Worm (Caenorhabditis elegans) whole organism, young adult: Measurements from ENCODE around the gene F43G6.16.

Source experiments
- attf-5 ChIP-seq: fragments of 200-800 bp; sonication (Bioruptor generic); optimal IDR thresholded peaks from 2 replicates; lab custom pipeline; 2018; ENCODE audit warnings: mild to moderate bottlenecking, missing genetic modification characterization, missing compliant biosample characterization
- cebp-2 ChIP-seq: fragments of 200-800 bp; sonication (Bioruptor generic); IDR thresholded peaks from 2 replicates; pipeline ENCODE4 v1.3.6; 2022; ENCODE audit warnings: missing genetic modification characterization, missing compliant biosample characterization
- ceh-58 ChIP-seq: fragments of 200-800 bp; sonication (Bioruptor generic); IDR thresholded peaks from 2 replicates; pipeline ENCODE4 v1.3.6; 2022; ENCODE audit warnings: missing genetic modification characterization, missing compliant biosample characterization
- egrh-3 ChIP-seq: fragments of 200-800 bp; sonication (Bioruptor generic); IDR thresholded peaks from 2 replicates; pipeline ENCODE4 v1.3.6; 2022; ENCODE audit warnings: missing genetic modification reagents, missing genetic modification characterization, missing compliant biosample characterization
- hsf-1 ChIP-seq: fragments of 200-800 bp; sonication (Bioruptor generic); IDR thresholded peaks from 2 replicates; pipeline ENCODE4 v1.3.6; 2022; ENCODE audit warnings: missing genetic modification reagents, missing genetic modification characterization, missing compliant biosample characterization
- nfya-2 ChIP-seq: fragments of 200-800 bp; sonication (Bioruptor generic); IDR thresholded peaks from 2 replicates; pipeline ENCODE4 v1.3.6; 2022; ENCODE audit warnings: missing genetic modification reagents, missing genetic modification characterization, missing compliant biosample characterization
- nfyb-1 ChIP-seq: fragments of 200-800 bp; sonication (Bioruptor generic); IDR thresholded peaks from 2 replicates; pipeline ENCODE4 v1.3.6; 2022; ENCODE audit warnings: missing genetic modification reagents, missing genetic modification characterization, missing compliant biosample characterization

ce11 chrII:11816014-11816413 lies 33.6 kb upstream of the F43G6.16 start:
- no peak for TF ChIP-seq nfya-2
- TF ChIP-seq hsf-1 (GFP tag; lab: Robert Waterston, UW) = no peak
- TF ChIP-seq egrh-3 = no peak
- TF ChIP-seq cebp-2 (GFP tag; lab: Robert Waterston, UW) = no peak
- TF ChIP-seq attf-5 (GFP tag; lab: Kevin White, UChicago) = no peak
- TF ChIP-seq ceh-58 = no peak
- no peak for TF ChIP-seq nfyb-1 (GFP tag; lab: Robert Waterston, UW)
